Fruit fly (Drosophila melanogaster): ENCODE results near the gene sll.

sll gene

dm6 chr3R:17645239-17645638, 39.3 kb downstream of the sll start:
- TF ChIP-seq CG9948 (tag; optimal IDR thresholded peaks at IDR 0.05) (no peak), Ets98B (GFP tag; IDR thresholded peaks at IDR 0.05) (no peak), CG15710 (tag; optimal IDR thresholded peaks at IDR 0.05) (no peak), CG4496 (GFP tag; IDR thresholded peaks at IDR 0.05) (peak; percentile 22; the same call in 1 of the 3 replicates), CG8301 (tag; optimal IDR thresholded peaks at IDR 0.05) (no peak), CG13204 (GFP tag; optimal IDR thresholded peaks at IDR 0.05) (no peak)

dm6 chr3R:17646102-17647050, 40.5 kb downstream of the sll start:
- TF ChIP-seq CG34367 (tag; optimal IDR thresholded peaks at IDR 0.05) (no peak), Snoo (tag; optimal IDR thresholded peaks at IDR 0.05) (no peak)

- TF ChIP-seq CG8159 (tag; optimal IDR thresholded peaks at IDR 0.05) (no peak), gl (tag; optimal IDR thresholded peaks at IDR 0.05) (no peak), CG8301 (tag; optimal IDR thresholded peaks at IDR 0.05) (no peak), Snoo (tag; optimal IDR thresholded peaks at IDR 0.05) (no peak), CG12605 (GFP tag; IDR thresholded peaks at IDR 0.05) (no peak), CG14655 (GFP tag; optimal IDR thresholded peaks at IDR 0.05) (no peak), CG13204 (GFP tag; optimal IDR thresholded peaks at IDR 0.05) (no peak), Ets98B (GFP tag; IDR thresholded peaks at IDR 0.05) (no peak), D1 (tag; optimal IDR thresholded peaks at IDR 0.05) (no peak), fd96Ca (GFP tag; IDR thresholded peaks at IDR 0.05) (no peak), CG17806 (tag; optimal IDR thresholded peaks at IDR 0.05) (no peak), CG32121 (GFP tag; IDR thresholded peaks at IDR 0.05) (no peak), CG10348 (GFP tag; IDR thresholded peaks at IDR 0.05) (no peak), CG15710 (tag; optimal IDR thresholded peaks at IDR 0.05) (no peak), rn (GFP tag; IDR thresholded peaks at IDR 0.05) (no peak), CG4496 (GFP tag; IDR thresholded peaks at IDR 0.05) (no peak), CG34367 (tag; optimal IDR thresholded peaks at IDR 0.05) (no peak), EcR (GFP tag; optimal IDR thresholded peaks at IDR 0.05) (no peak)
These were observed 41.5 kb downstream of the sll start, which contains the start of gene CG14322 for dm6 chr3R:17647444-17647843. CG14322 (plus strand) TSS chr3R:17647679.

- TF ChIP-seq CG13204 (GFP tag; optimal IDR thresholded peaks at IDR 0.05), result no peak
These were observed 48.0 kb downstream of the sll start for dm6 chr3R:17653879-17654278.

- TF ChIP-seq CG9948 (tag; optimal IDR thresholded peaks at IDR 0.05) (no peak), CG15710 (tag; optimal IDR thresholded peaks at IDR 0.05) (no peak), Pif1B (GFP tag; optimal IDR thresholded peaks at IDR 0.05) (no peak), Ets98B (GFP tag; IDR thresholded peaks at IDR 0.05) (no peak), D1 (tag; optimal IDR thresholded peaks at IDR 0.05) (no peak), CG13204 (GFP tag; optimal IDR thresholded peaks at IDR 0.05) (no peak), rn (GFP tag; IDR thresholded peaks at IDR 0.05) (no peak), EcR (GFP tag; optimal IDR thresholded peaks at IDR 0.05) (no peak), fd96Ca (GFP tag; IDR thresholded peaks at IDR 0.05) (no peak), Snoo (tag; optimal IDR thresholded peaks at IDR 0.05) (peak; percentile 45), gl (tag; optimal IDR thresholded peaks at IDR 0.05) (no peak), Pif1A (GFP tag; optimal IDR thresholded peaks at IDR 0.05) (no peak), CG4496 (GFP tag; IDR thresholded peaks at IDR 0.05) (peak; percentile 32; the same call in 1 of the 3 replicates), CG32121 (GFP tag; IDR thresholded peaks at IDR 0.05) (no peak), CG8301 (tag; optimal IDR thresholded peaks at IDR 0.05) (no peak), CG17806 (tag; optimal IDR thresholded peaks at IDR 0.05) (no peak), CG14655 (GFP tag; optimal IDR thresholded peaks at IDR 0.05) (no peak), CG12605 (GFP tag; IDR thresholded peaks at IDR 0.05) (no peak), CG10348 (GFP tag; IDR thresholded peaks at IDR 0.05) (no peak), CG34367 (tag; optimal IDR thresholded peaks at IDR 0.05) (peak; percentile 23)
These were observed 49.1 kb downstream of the sll start for dm6 chr3R:17655040-17655439.

- no peak for TF ChIP-seq CG32121 (GFP tag; IDR thresholded peaks at IDR 0.05)
- TF ChIP-seq CG34367 (tag; optimal IDR thresholded peaks at IDR 0.05), result no peak
- no peak for TF ChIP-seq Pif1B (GFP tag; optimal IDR thresholded peaks at IDR 0.05)
- TF ChIP-seq Ets98B (GFP tag; IDR thresholded peaks at IDR 0.05), result no peak
- no peak for TF ChIP-seq D1 (tag; optimal IDR thresholded peaks at IDR 0.05)
- TF ChIP-seq CG8301 (tag; optimal IDR thresholded peaks at IDR 0.05), result no peak
These were observed 51.0 kb downstream of the sll start for dm6 chr3R:17656923-17657322.

Data from whole organism, pupa.